Fruit fly (Drosophila melanogaster) whole organism, prepupa: ENCODE results near the gene Droj2.

Experiments used
- Blimp-1 ChIP-seq: fragments of 200-800 bp; sonication (Bioruptor generic); optimal IDR thresholded peaks from 3 replicates; lab custom pipeline; 2017; ENCODE audit warnings: missing biosample characterization, missing genetic modification characterization, mild to moderate bottlenecking, moderate library complexity, missing genetic modification reagents
- CG10669 ChIP-seq: fragments of 200-800 bp; sonication (Bioruptor generic); optimal IDR thresholded peaks from 3 replicates; lab custom pipeline; 2018; ENCODE audit warnings: missing biosample characterization, mild to moderate bottlenecking, missing genetic modification characterization, moderate library complexity
- CG11294 ChIP-seq: fragments of 200-800 bp; sonication (Bioruptor generic); IDR thresholded peaks from 2 replicates; pipeline ENCODE4 v1.3.6; 2022; ENCODE audit warnings: missing biosample characterization, missing genetic modification characterization
- CG11762 ChIP-seq: fragments of 200-800 bp; sonication (Bioruptor generic); optimal IDR thresholded peaks from 3 replicates; lab custom pipeline; 2016; ENCODE audit warnings: missing biosample characterization, missing genetic modification characterization; ENCODE audit not compliant: insufficient read depth
- CG11902 ChIP-seq: fragments of 200-800 bp; sonication (Bioruptor generic); optimal IDR thresholded peaks from 3 replicates; lab custom pipeline; 2016; ENCODE audit warnings: missing biosample characterization, missing genetic modification characterization
- CG15336 ChIP-seq: fragments of 200-800 bp; sonication (Bioruptor generic); IDR thresholded peaks from 2 replicates; pipeline ENCODE4 v1.3.6; 2022; ENCODE audit warnings: missing biosample characterization, missing genetic modification characterization
- CG1621 ChIP-seq: fragments of 200-800 bp; sonication (Bioruptor generic); optimal IDR thresholded peaks from 3 replicates; lab custom pipeline; 2018; ENCODE audit warnings: missing biosample characterization, mild to moderate bottlenecking, missing genetic modification characterization
- CG16779 ChIP-seq: fragments of 200-800 bp; sonication (Bioruptor generic); optimal IDR thresholded peaks from 3 replicates; lab custom pipeline; 2017; ENCODE audit warnings: missing biosample characterization, mild to moderate bottlenecking, missing genetic modification characterization
- CG3032 ChIP-seq: fragments of 200-800 bp; optimal IDR thresholded peaks from 2 replicates; lab custom pipeline; 2019; ENCODE audit warnings: missing biosample characterization, mild to moderate bottlenecking, missing genetic modification characterization, moderate library complexity
- CG31627 ChIP-seq: fragments of 200-800 bp; sonication (Bioruptor generic); optimal IDR thresholded peaks from 3 replicates; lab custom pipeline; 2016; ENCODE audit warnings: missing biosample characterization, missing genetic modification characterization
- CG32006 ChIP-seq: fragments of 200-800 bp; sonication (Bioruptor generic); optimal IDR thresholded peaks from 3 replicates; lab custom pipeline; 2017; ENCODE audit warnings: missing biosample characterization, mild to moderate bottlenecking, missing genetic modification characterization
- CG34406 ChIP-seq: fragments of 200-800 bp; sonication (Bioruptor generic); optimal IDR thresholded peaks from 3 replicates; lab custom pipeline; 2016; ENCODE audit warnings: missing biosample characterization, missing genetic modification characterization
- CG3919 ChIP-seq: fragments of 200-800 bp; sonication (Bioruptor generic); optimal IDR thresholded peaks from 3 replicates; lab custom pipeline; 2016; ENCODE audit warnings: missing biosample characterization, missing genetic modification characterization
- CG4318 ChIP-seq: fragments of 200-800 bp; sonication (Bioruptor generic); optimal IDR thresholded peaks from 3 replicates; lab custom pipeline; 2017; ENCODE audit warnings: missing biosample characterization, mild to moderate bottlenecking, missing genetic modification characterization
- CG6163 ChIP-seq: fragments of 200-800 bp; sonication (Bioruptor generic); IDR thresholded peaks from 3 replicates; pipeline ENCODE4 v1.3.6; 2022; ENCODE audit warnings: missing biosample characterization, missing genetic modification characterization
- CG6276 ChIP-seq: fragments of 200-800 bp; sonication (Bioruptor generic); optimal IDR thresholded peaks from 2 replicates; lab custom pipeline; 2017; ENCODE audit warnings: missing biosample characterization, mild to moderate bottlenecking, missing genetic modification characterization
- CG6792 ChIP-seq: fragments of 200-800 bp; sonication (Bioruptor generic); optimal IDR thresholded peaks from 3 replicates; lab custom pipeline; 2016; ENCODE audit warnings: missing biosample characterization, missing genetic modification characterization
- CG6854 ChIP-seq: fragments of 200-800 bp; sonication (Bioruptor generic); optimal IDR thresholded peaks from 2 replicates; lab custom pipeline; 2017; ENCODE audit warnings: missing biosample characterization, mild to moderate bottlenecking, missing genetic modification characterization
- CG7368 ChIP-seq: fragments of 200-800 bp; sonication (Bioruptor generic); optimal IDR thresholded peaks from 3 replicates; lab custom pipeline; 2016; ENCODE audit warnings: missing biosample characterization, missing genetic modification characterization
- CG8119 ChIP-seq: fragments of 200-800 bp; sonication (Bioruptor generic); IDR thresholded peaks from 3 replicates; pipeline ENCODE4 v1.3.6; 2022; ENCODE audit warnings: missing biosample characterization, missing genetic modification characterization
- CG9139 ChIP-seq: fragments of 200-800 bp; sonication (Bioruptor generic); optimal IDR thresholded peaks from 3 replicates; lab custom pipeline; 2017; ENCODE audit warnings: missing biosample characterization, mild to moderate bottlenecking, missing genetic modification characterization
- Eip75B ChIP-seq: fragments of 200-800 bp; sonication (Bioruptor generic); optimal IDR thresholded peaks from 3 replicates; lab custom pipeline; 2016; ENCODE audit warnings: missing biosample characterization, missing genetic modification characterization
- Eip78C ChIP-seq: fragments of 200-800 bp; sonication (Bioruptor generic); peaks from one replicate; lab custom pipeline; 2016; ENCODE audit warnings: missing biosample characterization, missing genetic modification characterization
- Eip93F ChIP-seq: fragments of 200-800 bp; sonication (Bioruptor generic); optimal IDR thresholded peaks from 2 replicates; lab custom pipeline; 2016; ENCODE audit warnings: missing biosample characterization, mild to moderate bottlenecking, missing genetic modification characterization
- Ets21C ChIP-seq: fragments of 200-800 bp; sonication (Bioruptor generic); optimal IDR thresholded peaks from 3 replicates; lab custom pipeline; 2016; ENCODE audit warnings: missing biosample characterization, missing genetic modification characterization
- Ets96B ChIP-seq: fragments of 200-800 bp; optimal IDR thresholded peaks from 2 replicates; lab custom pipeline; 2019; ENCODE audit warnings: missing biosample characterization, mild to moderate bottlenecking, missing genetic modification characterization, moderate library complexity
- Gug ChIP-seq: fragments of 200-800 bp; sonication (Bioruptor generic); IDR thresholded peaks from 2 replicates; pipeline ENCODE4 v1.3.6; 2022; ENCODE audit warnings: missing biosample characterization, missing genetic modification characterization
- Hr38 ChIP-seq: sonication (Bioruptor generic); optimal IDR thresholded peaks from 2 replicates; lab custom pipeline; 2016; ENCODE audit warnings: missing biosample characterization, missing genetic modification characterization
- Hr39 ChIP-seq: fragments of 200-800 bp; sonication (Bioruptor generic); optimal IDR thresholded peaks from 2 replicates; lab custom pipeline; 2016; ENCODE audit warnings: missing biosample characterization, missing genetic modification characterization
- Hr4 ChIP-seq: fragments of 200-800 bp; sonication (Bioruptor generic); optimal IDR thresholded peaks from 3 replicates; lab custom pipeline; 2016; ENCODE audit warnings: missing biosample characterization, missing genetic modification characterization
- Met ChIP-seq: fragments of 200-800 bp; sonication (Bioruptor generic); optimal IDR thresholded peaks from 3 replicates; lab custom pipeline; 2016; ENCODE audit warnings: missing biosample characterization, missing genetic modification characterization
- Smox ChIP-seq: fragments of 200-800 bp; sonication (Bioruptor generic); optimal IDR thresholded peaks from 3 replicates; lab custom pipeline; 2016; ENCODE audit warnings: missing biosample characterization, missing genetic modification characterization
- Sox102F ChIP-seq: fragments of 200-800 bp; sonication (Bioruptor generic); optimal IDR thresholded peaks from 2 replicates; lab custom pipeline; 2016; ENCODE audit warnings: missing biosample characterization, mild to moderate bottlenecking, missing genetic modification characterization
- achi ChIP-seq: fragments of 200-800 bp; sonication (Bioruptor generic); optimal IDR thresholded peaks from 3 replicates; lab custom pipeline; 2016; ENCODE audit warnings: missing biosample characterization, missing genetic modification characterization
- acj6 ChIP-seq: fragments of 200-800 bp; sonication (Bioruptor generic); optimal IDR thresholded peaks from 3 replicates; lab custom pipeline; 2016; ENCODE audit warnings: missing biosample characterization, missing genetic modification characterization
- cyc ChIP-seq: fragments of 200-800 bp; sonication (Bioruptor generic); optimal IDR thresholded peaks from 3 replicates; lab custom pipeline; 2016; ENCODE audit warnings: missing biosample characterization, missing genetic modification characterization
- dac ChIP-seq: fragments of 200-800 bp; sonication (Bioruptor generic); optimal IDR thresholded peaks from 2 replicates; lab custom pipeline; 2017; ENCODE audit warnings: missing biosample characterization, mild to moderate bottlenecking, missing genetic modification characterization
- dsx ChIP-seq: fragments of 200-800 bp; optimal IDR thresholded peaks from 3 replicates; lab custom pipeline; 2019; ENCODE audit warnings: missing biosample characterization, mild to moderate bottlenecking, missing genetic modification characterization, moderate library complexity; ENCODE audit not compliant: poor library complexity, severe bottlenecking
- eg ChIP-seq: fragments of 200-800 bp; sonication (Bioruptor generic); IDR thresholded peaks from 3 replicates; pipeline ENCODE4 v1.3.6; 2022; ENCODE audit warnings: missing biosample characterization, missing genetic modification characterization
- fd85E ChIP-seq: fragments of 200-800 bp; sonication (Bioruptor generic); optimal IDR thresholded peaks from 3 replicates; lab custom pipeline; 2016; ENCODE audit warnings: missing biosample characterization, missing genetic modification characterization
- lz ChIP-seq: fragments of 200-800 bp; sonication (Bioruptor generic); optimal IDR thresholded peaks from 3 replicates; lab custom pipeline; 2016; ENCODE audit warnings: missing biosample characterization, missing genetic modification characterization
- spab ChIP-seq: fragments of 200-800 bp; sonication (Bioruptor generic); optimal IDR thresholded peaks from 2 replicates; lab custom pipeline; 2017; ENCODE audit warnings: missing biosample characterization, mild to moderate bottlenecking, missing genetic modification characterization, missing genetic modification reagents
- ss ChIP-seq, 2 experiments: fragments of 200-800 bp; sonication (Bioruptor generic); optimal IDR thresholded peaks; 2 replicates in 1 of 2; 3 replicates in 1 of 2; lab custom pipeline; 2017 to 2018; ENCODE audit warnings: mild to moderate bottlenecking in 2 of 2, missing biosample characterization in 2 of 2, missing genetic modification characterization in 2 of 2, moderate library complexity in 1 of 2
- svp ChIP-seq: fragments of 200-800 bp; sonication (Bioruptor generic); peaks from one replicate; lab custom pipeline; 2016; ENCODE audit warnings: missing biosample characterization, missing genetic modification characterization
- topi ChIP-seq: fragments of 200-800 bp; sonication (Bioruptor generic); optimal IDR thresholded peaks from 3 replicates; lab custom pipeline; 2016; ENCODE audit warnings: missing biosample characterization, missing genetic modification characterization
- vri ChIP-seq: fragments of 200-800 bp; sonication (Bioruptor generic); optimal IDR thresholded peaks from 3 replicates; lab custom pipeline; 2016; ENCODE audit warnings: missing biosample characterization, mild to moderate bottlenecking, missing genetic modification characterization

The Droj2 gene

DNA sequence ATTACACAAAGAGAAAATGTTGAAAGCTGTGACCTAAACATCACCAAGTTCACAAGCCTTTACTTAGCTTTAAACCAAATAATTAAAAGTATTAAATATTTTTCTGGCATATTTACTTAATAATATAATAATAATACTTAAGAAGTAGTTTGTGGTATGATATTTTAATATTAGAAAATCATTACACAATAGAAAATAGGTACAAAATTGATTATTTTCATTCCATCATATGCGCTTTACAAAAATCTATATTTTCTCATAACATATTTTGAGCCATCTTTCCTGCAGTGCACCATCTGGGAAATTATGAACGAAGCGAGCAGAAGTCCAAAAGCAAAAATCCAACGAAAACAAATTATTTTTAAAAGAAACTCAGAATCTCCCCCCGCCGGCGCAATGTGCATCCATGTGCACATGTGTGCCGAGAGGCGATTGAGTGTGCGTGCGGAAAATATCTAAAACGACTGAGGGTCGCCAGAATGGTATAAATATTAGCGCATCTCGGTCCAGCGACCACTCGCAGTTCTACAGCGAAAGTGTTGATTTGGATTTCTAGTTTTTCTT is 43.6 kb downstream of the Droj2 start, which contains the start of gene Act87E (continued):
- TF ChIP-seq CG32006 (GFP tag; lab: Kevin White, UChicago) (peak; percentile 67), Sox102F (GFP tag; lab: Kevin White, UChicago) (no peak), CG9139 (GFP tag; lab: Kevin White, UChicago) (peak; percentile 26), CG6792 (no peak), CG8119 (peak; percentile 64), lz (no peak), CG34406 (peak; percentile 18), dac (GFP tag; lab: Kevin White, UChicago) (no peak), CG11902 (no peak), CG10669 (GFP tag; lab: Kevin White, UChicago) (peak; percentile 33), CG6163 (GFP tag; lab: Robert Waterston, UW) (no peak), cyc (no peak), CG11294 (GFP tag; lab: Robert Waterston, UW) (no peak)
- TF ChIP-seq, all 60 proteins: peak for 22

- TF ChIP-seq CG32006 (GFP tag; lab: Kevin White, UChicago) (peak; percentile 73), CG3032 (tag; lab: Kevin White, UChicago) (peak; percentile 50), CG16779 (tag; lab: Kevin White, UChicago) (peak; percentile 51), Smox (GFP tag; lab: Kevin White, UChicago) (peak; percentile 49), CG6854 (no peak), Hr39 (GFP tag; lab: Kevin White, UChicago) (peak; percentile 72), Ets96B (tag; lab: Kevin White, UChicago) (peak; percentile 57), Sox102F (GFP tag; lab: Kevin White, UChicago) (peak; percentile 26), CG34406 (peak; percentile 34), CG7368 (peak; percentile 51), vri (peak; percentile 39), Blimp-1 (GFP tag; lab: Kevin White, UChicago) (no peak), achi (GFP tag; lab: Kevin White, UChicago) (peak; percentile 74), svp (GFP tag; lab: Kevin White, UChicago) (peak; percentile 87), Eip78C (GFP tag; lab: Kevin White, UChicago) (peak; percentile 87), ss (GFP tag; optimal IDR thresholded peaks at IDR 0.05; lab: Kevin White, UChicago) (peak; percentile 24 to 38), CG6792 (peak; percentile 49), CG31627 (peak; percentile 64), fd85E (GFP tag; lab: Kevin White, UChicago) (peak; percentile 5), eg (peak; percentile 82), CG11762 (GFP tag; lab: Kevin White, UChicago) (peak; percentile 61), spab (GFP tag; lab: Kevin White, UChicago) (peak; percentile 60), CG6276 (peak; percentile 66), CG11294 (GFP tag; lab: Robert Waterston, UW) (no peak), CG10669 (GFP tag; lab: Kevin White, UChicago) (peak; percentile 29), cyc (peak; percentile 55), Gug (GFP tag; lab: Robert Waterston, UW) (peak; percentile 58), Hr38 (no peak), Eip75B (GFP tag; lab: Kevin White, UChicago) (peak; percentile 61), CG1621 (tag; lab: Kevin White, UChicago) (peak; percentile 19), Hr4 (GFP tag; lab: Kevin White, UChicago) (peak; percentile 77), acj6 (GFP tag; lab: Kevin White, UChicago) (peak; percentile 76), Ets21C (GFP tag; lab: Kevin White, UChicago) (peak; percentile 2), CG11902 (no peak), Eip93F (no peak), CG9139 (GFP tag; lab: Kevin White, UChicago) (peak; percentile 30), dac (GFP tag; lab: Kevin White, UChicago) (peak; percentile 35), CG15336 (GFP tag; lab: Robert Waterston, UW) (peak; percentile 85), CG6163 (GFP tag; lab: Robert Waterston, UW) (peak; percentile 70; the same call in 2 of the 3 replicates), Met (GFP tag; lab: Kevin White, UChicago) (peak; percentile 71), CG4318 (GFP tag; lab: Kevin White, UChicago) (peak; percentile 57), topi (GFP tag; lab: Kevin White, UChicago) (peak; percentile 61), CG3919 (peak; percentile 80), dsx (GFP tag; lab: Kevin White, UChicago) (peak; percentile 65)
Measured at dm6 chr3R:13428341-13429040, 46.6 kb downstream of the Droj2 start.
